Fruit fly (Drosophila melanogaster) whole organism, pupa: ENCODE measurements around the gene Elys.

Experiments
- CG15710 ChIP-seq: fragments of 200-800 bp; sonication (Bioruptor generic); optimal IDR thresholded peaks from 2 replicates; lab custom pipeline; 2018; ENCODE audit warnings: missing biosample characterization, mild to moderate bottlenecking, missing genetic modification characterization, moderate library complexity
- CG32121 ChIP-seq: fragments of 200-800 bp; sonication (Bioruptor generic); IDR thresholded peaks from 2 replicates; pipeline ENCODE4 v1.3.6; 2022; ENCODE audit warnings: missing biosample characterization, missing genetic modification characterization
- Ets98B ChIP-seq: fragments of 200-800 bp; sonication (Bioruptor generic); IDR thresholded peaks from 2 replicates; pipeline ENCODE4 v1.3.6; 2022; ENCODE audit warnings: missing biosample characterization, missing genetic modification characterization
- Pif1A ChIP-seq: fragments of 200-800 bp; sonication (Bioruptor generic); optimal IDR thresholded peaks from 3 replicates; lab custom pipeline; 2016; ENCODE audit warnings: missing biosample characterization, missing genetic modification characterization
- rn ChIP-seq: fragments of 200-800 bp; sonication (Bioruptor generic); IDR thresholded peaks from 2 replicates; pipeline ENCODE4 v1.3.6; 2022; ENCODE audit warnings: missing biosample characterization, missing genetic modification characterization

- TF ChIP-seq Pif1A (GFP tag; lab: Kevin White, UChicago): no peak
- TF ChIP-seq CG32121: peak; percentile 48; the same call in 1 of the 2 replicates
- no peak for TF ChIP-seq CG15710
- TF ChIP-seq Ets98B (GFP tag; lab: Robert Waterston, UW): peak; percentile 42; the same call in 1 of the 2 replicates
- TF ChIP-seq rn (GFP tag; lab: Robert Waterston, UW): no peak
Observed at dm6 chrX:19662583-19663195, 10.6 kb downstream of the Elys start.
